Worm (Caenorhabditis elegans): ENCODE results near the gene B0244.10.

The B0244.10 gene

ce11 chrIII:5769726-5770235, 34.8 kb downstream of the B0244.10 start, which contains the start of gene cutl-23:
Gene cutl-23 (plus strand): TSS chrIII:5770185.
- no peak for TF ChIP-seq unc-62 (GFP tag; optimal IDR thresholded peaks at IDR 0.05)

ce11 chrIII:5782080-5782479, 47.1 kb downstream of the B0244.10 start:
- no peak for TF ChIP-seq unc-62 (GFP tag; optimal IDR thresholded peaks at IDR 0.05)

ce11 chrIII:5785273-5785929, 50.4 kb downstream of the B0244.10 start, which contains the start of gene Y37B11A.3:
Gene Y37B11A.3 (minus strand): TSS chrIII:5785323.
- TF ChIP-seq unc-62 (GFP tag; optimal IDR thresholded peaks at IDR 0.05) = no peak
